Worm (Caenorhabditis elegans): ENCODE data around the gene sptf-2.

sptf-2 gene

ce11 chrII:8583035-8583434, 42.2 kb upstream of the sptf-2 start:
- TF ChIP-seq fos-1 (tag; optimal IDR thresholded peaks at IDR 0.05) = no peak
- TF ChIP-seq Y116A8C.19 (tag; optimal IDR thresholded peaks at IDR 0.05; ENCODE audit: borderline replicate concordance) = no peak
- no peak for TF ChIP-seq sox-4 (tag; optimal IDR thresholded peaks at IDR 0.05)
- no peak for TF ChIP-seq ama-1 (optimal IDR thresholded peaks at IDR 0.05)
- TF ChIP-seq nhr-19 (GFP tag; conservative IDR thresholded peaks at IDR 0.05) = no peak
- TF ChIP-seq alr-1 (tag; optimal IDR thresholded peaks at IDR 0.05; ENCODE audit: borderline replicate concordance) = no peak
- TF ChIP-seq unc-30 (tag; optimal IDR thresholded peaks at IDR 0.05) = no peak
- TF ChIP-seq nhr-71 (tag; optimal IDR thresholded peaks at IDR 0.05) = no peak
- TF ChIP-seq elt-3 (tag; optimal IDR thresholded peaks at IDR 0.05) = no peak
- no peak for TF ChIP-seq nhr-20 (tag; optimal IDR thresholded peaks at IDR 0.05)
- TF ChIP-seq aha-1 (tag; optimal IDR thresholded peaks at IDR 0.05) = no peak
- no peak for TF ChIP-seq lin-14 (GFP tag; optimal IDR thresholded peaks at IDR 0.05)
- TF ChIP-seq ztf-4 (tag; optimal IDR thresholded peaks at IDR 0.05) = no peak
- TF ChIP-seq tlp-1 (tag; optimal IDR thresholded peaks at IDR 0.05) = no peak
- TF ChIP-seq hlh-4 (tag; optimal IDR thresholded peaks at IDR 0.05) = no peak

ce11 chrII:8585036-8585627, 40.1 kb upstream of the sptf-2 start, which contains the start of gene F54C9.11:
Gene F54C9.11 (minus strand): TSS chrII:8585086.
- TF ChIP-seq blmp-1 (tag; optimal IDR thresholded peaks at IDR 0.05) (peak; percentile 64), lsy-2 (tag; optimal IDR thresholded peaks at IDR 0.05) (peak in 1 of 2 experiments; percentile 57), C16A3.4 (tag; optimal IDR thresholded peaks at IDR 0.05) (peak; percentile 7), lir-3 (tag; optimal IDR thresholded peaks at IDR 0.05; ENCODE audit: poor library complexity) (no peak), snu-23 (GFP tag; optimal IDR thresholded peaks at IDR 0.05) (peak; percentile 11), lin-35 (GFP tag; optimal IDR thresholded peaks at IDR 0.05) (peak in 1 of 2 experiments; percentile 14), mep-1 (tag; optimal IDR thresholded peaks at IDR 0.05) (peak; percentile 12), ztf-4 (tag; optimal IDR thresholded peaks at IDR 0.05) (peak; percentile 30), nhr-71 (tag; optimal IDR thresholded peaks at IDR 0.05) (peak; percentile 62), unc-130 (tag; optimal IDR thresholded peaks at IDR 0.05) (no peak), fkh-8 (tag; optimal IDR thresholded peaks at IDR 0.05) (no peak), aha-1 (tag; optimal IDR thresholded peaks at IDR 0.05) (no peak), zag-1 (tag; optimal IDR thresholded peaks at IDR 0.05) (no peak), rnt-1 (tag; optimal IDR thresholded peaks at IDR 0.05) (peak; percentile 42), tbx-2 (tag; optimal IDR thresholded peaks at IDR 0.05) (no peak), mab-9 (GFP tag; IDR thresholded peaks at IDR 0.05) (no peak), lin-14 (GFP tag; optimal IDR thresholded peaks at IDR 0.05) (peak; percentile 73), Y116A8C.19 (tag; optimal IDR thresholded peaks at IDR 0.05; ENCODE audit: borderline replicate concordance) (no peak)

ce11 chrII:8585921-8586320, 39.3 kb upstream of the sptf-2 start:
- TF ChIP-seq aly-2 (tag; optimal IDR thresholded peaks at IDR 0.05) = no peak
- no peak for TF ChIP-seq sox-4 (tag; optimal IDR thresholded peaks at IDR 0.05)
- TF ChIP-seq unc-30 (tag; optimal IDR thresholded peaks at IDR 0.05) = no peak
- no peak for TF ChIP-seq efl-1 (optimal IDR thresholded peaks at IDR 0.05)
- no peak for TF ChIP-seq efl-1 (GFP tag; optimal IDR thresholded peaks at IDR 0.05 in 1 of 2)
- no peak for TF ChIP-seq nhr-84 (tag; optimal IDR thresholded peaks at IDR 0.05)
- TF ChIP-seq nhr-76 (tag; optimal IDR thresholded peaks at IDR 0.05) = no peak
- TF ChIP-seq swsn-7 (tag; optimal IDR thresholded peaks at IDR 0.05) = no peak
- no peak for TF ChIP-seq mep-1 (tag; optimal IDR thresholded peaks at IDR 0.05)
- TF ChIP-seq ces-1 (GFP tag; optimal IDR thresholded peaks at IDR 0.05) = no peak
- TF ChIP-seq dpl-1 (GFP tag; optimal IDR thresholded peaks at IDR 0.05) = no peak
- no peak for TF ChIP-seq egl-13 (tag; optimal IDR thresholded peaks at IDR 0.05)
- no peak for TF ChIP-seq fkh-10 (GFP tag; optimal IDR thresholded peaks at IDR 0.05)
- no peak for TF ChIP-seq tlp-1 (tag; optimal IDR thresholded peaks at IDR 0.05)
- TF ChIP-seq C16A3.4 (tag; optimal IDR thresholded peaks at IDR 0.05) = no peak
- no peak for TF ChIP-seq ceh-88 (GFP tag; IDR thresholded peaks at IDR 0.05)
- TF ChIP-seq rnt-1 (tag; optimal IDR thresholded peaks at IDR 0.05) = no peak
- TF ChIP-seq unc-130 (tag; optimal IDR thresholded peaks at IDR 0.05) = no peak
- TF ChIP-seq tbx-2 (tag; optimal IDR thresholded peaks at IDR 0.05) = no peak

Data from whole organism, L1 larva.